Fruit fly (Drosophila melanogaster) whole organism, wandering third instar larva: ENCODE measurements around the gene flfl.

ENCODE experiments used
- GATAd ChIP-seq: sonication (Bioruptor generic); optimal IDR thresholded peaks from 2 replicates; lab custom pipeline; 2016; ENCODE audit warnings: missing biosample characterization, missing genetic modification characterization
- Hr78 ChIP-seq: fragments of >200 bp; optimal IDR thresholded peaks from 2 replicates; lab custom pipeline; 2017; ENCODE audit warnings: missing biosample characterization, missing genetic modification characterization
- Hr83 ChIP-seq: fragments of 200-300 bp; sonication (Bioruptor generic); optimal IDR thresholded peaks from 2 replicates; lab custom pipeline; 2016; ENCODE audit warnings: missing biosample characterization, mild to moderate bottlenecking, missing genetic modification characterization, moderate library complexity; ENCODE audit not compliant: poor library complexity, severe bottlenecking
- Myc ChIP-seq: fragments of >200 bp; optimal IDR thresholded peaks from 2 replicates; lab custom pipeline; 2017
- Vsx2 ChIP-seq: fragments of 200-300, 225-300 bp; sonication (Bioruptor generic); optimal IDR thresholded peaks from 2 replicates; lab custom pipeline; 2018; ENCODE audit warnings: missing biosample characterization, missing genetic modification characterization; ENCODE audit not compliant: partially characterized antibody
- fru ChIP-seq: fragments of 200-800 bp; sonication (Bioruptor generic); optimal IDR thresholded peaks from 3 replicates; lab custom pipeline; 2016; ENCODE audit warnings: missing biosample characterization, mild to moderate bottlenecking, missing genetic modification characterization
- h ChIP-seq: fragments of 200-800 bp; sonication (Bioruptor generic); optimal IDR thresholded peaks from 3 replicates; lab custom pipeline; 2016; ENCODE audit warnings: missing biosample characterization, mild to moderate bottlenecking, missing genetic modification characterization

dm6 chr3R:13685969-13686368, 2.2 kb downstream of the flfl start:
- TF ChIP-seq GATAd (GFP tag; lab: Kevin White, UChicago) (no peak), h (GFP tag; lab: Kevin White, UChicago) (no peak), Hr78 (GFP tag; lab: Kevin White, UChicago) (no peak), Hr83 (GFP tag; lab: Kevin White, UChicago) (no peak), fru (GFP tag; lab: Kevin White, UChicago) (no peak), Vsx2 (GFP tag; lab: Kevin White, UChicago) (no peak), Myc (no peak)
